Worm (Caenorhabditis elegans) whole organism, mixed stage, embryonic: ENCODE results near the gene dsb-2.

ENCODE experiments used
- blmp-1 ChIP-seq: fragments of 150-350 bp; optimal IDR thresholded peaks from 2 replicates; lab custom pipeline; 2014; ENCODE audit warnings: missing biosample characterization, missing genetic modification characterization
- ceh-83 ChIP-seq: fragments of 200-800 bp; sonication (Bioruptor generic); optimal IDR thresholded peaks from 2 replicates; lab custom pipeline; 2018; ENCODE audit warnings: mild to moderate bottlenecking, missing genetic modification characterization, missing compliant biosample characterization
- nhr-12 ChIP-seq: fragments of 150-350 bp; optimal IDR thresholded peaks from 2 replicates; lab custom pipeline; 2014; ENCODE audit warnings: missing biosample characterization, missing genetic modification characterization
- nhr-2 ChIP-seq: fragments of 150-350 bp; optimal IDR thresholded peaks from 2 replicates; lab custom pipeline; 2014; ENCODE audit warnings: missing biosample characterization, missing genetic modification characterization
- nhr-28 ChIP-seq: fragments of 150-350 bp; optimal IDR thresholded peaks from 2 replicates; lab custom pipeline; 2014; ENCODE audit warnings: missing biosample characterization, missing genetic modification characterization
- nhr-76 ChIP-seq: sonication (generic microtip); optimal IDR thresholded peaks from 2 replicates; lab custom pipeline; 2017; ENCODE audit warnings: missing biosample characterization, missing genetic modification characterization
- pha-4 ChIP-seq: fragments of 150-350 bp; optimal IDR thresholded peaks from 2 replicates; lab custom pipeline; 2018; ENCODE audit warnings: missing biosample characterization, missing genetic modification reagents, missing genetic modification characterization
- snpc-4 ChIP-seq: fragments of 150-350 bp; optimal IDR thresholded peaks from 2 replicates; lab custom pipeline; 2014; ENCODE audit warnings: missing biosample characterization, missing genetic modification characterization
- tbx-8 ChIP-seq: fragments of 200-800 bp; sonication (Bioruptor generic); optimal IDR thresholded peaks from 2 replicates; lab custom pipeline; 2018; ENCODE audit warnings: mild to moderate bottlenecking, missing genetic modification characterization, moderate library complexity, missing compliant biosample characterization
- unc-39 ChIP-seq: fragments of 150-350 bp; optimal IDR thresholded peaks from 2 replicates; lab custom pipeline; 2014; ENCODE audit warnings: missing biosample characterization, missing genetic modification characterization
- unc-62 ChIP-seq: fragments of 150-350 bp; optimal IDR thresholded peaks from 2 replicates; lab custom pipeline; 2014; ENCODE audit warnings: missing biosample characterization, missing genetic modification reagents, missing genetic modification characterization
- ztf-11 ChIP-seq: fragments of 150-350 bp; optimal IDR thresholded peaks from 2 replicates; lab custom pipeline; 2014; ENCODE audit warnings: missing biosample characterization, missing genetic modification characterization

ce11 chrII:14390036-14390763 lies 20.7 kb upstream of the dsb-2 start, which contains the start of the genes kbp-3 and nurf-1:
- peak; percentile 32 for TF ChIP-seq pha-4 (tag; lab: Kevin White, UChicago)
- no peak for TF ChIP-seq unc-39 (tag; lab: Kevin White, UChicago)
- TF ChIP-seq tbx-8 (GFP tag; lab: Kevin White, UChicago), result no peak
- peak; percentile 18 for TF ChIP-seq unc-62 (GFP tag; lab: Kevin White, UChicago)
- TF ChIP-seq snpc-4 (tag; lab: Kevin White, UChicago), result no peak
- TF ChIP-seq nhr-12 (tag; lab: Kevin White, UChicago), result no peak
- no peak for TF ChIP-seq ceh-83 (GFP tag; lab: Kevin White, UChicago)
- no peak for TF ChIP-seq blmp-1 (tag; lab: Kevin White, UChicago)
- no peak for TF ChIP-seq ztf-11 (tag; lab: Kevin White, UChicago)
- TF ChIP-seq nhr-2 (tag; lab: Kevin White, UChicago), result no peak
- TF ChIP-seq nhr-76 (tag; lab: Kevin White, UChicago), result no peak
- no peak for TF ChIP-seq nhr-28 (tag; lab: Kevin White, UChicago)
